Fruit fly (Drosophila melanogaster): ENCODE data around the gene AkhR.

The AkhR gene

DNA sequence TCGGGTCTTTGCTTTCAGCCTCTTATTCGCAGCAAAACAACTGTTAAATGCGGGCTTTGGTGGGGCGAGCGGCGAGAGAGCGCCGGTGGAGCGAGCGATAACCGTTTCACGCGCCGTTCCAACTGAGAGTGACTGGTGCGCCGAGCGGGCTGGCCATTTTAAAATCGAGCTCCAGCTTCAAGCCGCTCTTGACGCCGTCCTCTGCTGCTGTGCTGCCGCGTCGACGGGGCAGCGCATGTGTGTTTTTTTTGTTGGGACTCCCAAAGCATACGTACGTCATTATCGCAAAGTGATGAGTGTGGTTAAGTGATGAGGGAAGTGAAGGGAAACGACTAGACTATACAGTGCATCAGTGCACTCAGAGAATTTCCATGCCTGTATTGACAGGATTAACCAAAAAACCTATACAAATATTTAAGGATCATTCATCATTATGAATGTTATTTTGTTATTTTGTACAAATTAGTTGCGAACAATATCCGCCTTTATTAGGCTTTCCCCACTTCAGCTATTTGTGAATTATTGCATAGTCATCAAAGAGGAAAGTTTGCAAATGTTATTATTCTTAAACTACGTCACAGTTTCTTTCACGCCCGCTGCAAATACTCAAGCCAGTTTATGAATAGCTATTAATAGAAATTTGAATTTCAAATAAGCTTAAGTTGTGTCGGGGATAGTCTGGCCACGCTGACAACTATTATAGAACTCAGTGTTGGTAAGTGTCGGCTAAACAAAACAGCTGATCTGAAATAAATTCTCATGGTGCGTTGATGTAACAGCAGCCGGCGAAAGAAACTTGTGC is 42.6 kb downstream of the AkhR start, which contains the start of gene Spn27A (continued):
- no peak for TF ChIP-seq Poxn (GFP tag; IDR thresholded peaks at IDR 0.05)
- TF ChIP-seq trem (tag; optimal IDR thresholded peaks at IDR 0.05) = peak; percentile 46
- TF ChIP-seq cato (GFP tag; optimal IDR thresholded peaks at IDR 0.05; ENCODE audit: borderline replicate concordance) = no peak
- TF ChIP-seq CG14050 (GFP tag; IDR thresholded peaks at IDR 0.05) = peak; percentile 19; the same call in 2 of the 3 replicates
- peak; percentile 27 for TF ChIP-seq Bdp1 (GFP tag; optimal IDR thresholded peaks at IDR 0.05)
- TF ChIP-seq Atf3 (GFP tag; optimal IDR thresholded peaks at IDR 0.05) = peak; percentile 50
- no peak for TF ChIP-seq danr (GFP tag; IDR thresholded peaks at IDR 0.05)
- no peak for TF ChIP-seq CG31365 (tag; optimal IDR thresholded peaks at IDR 0.05)
- no peak for TF ChIP-seq CG3838 (GFP tag; optimal IDR thresholded peaks at IDR 0.05)
- TF ChIP-seq CG33557 (GFP tag; optimal IDR thresholded peaks at IDR 0.05) = peak; percentile 29
- TF ChIP-seq bab2 (GFP tag; optimal IDR thresholded peaks at IDR 0.05) = peak; percentile 59
- TF ChIP-seq CG15269 (tag; optimal IDR thresholded peaks at IDR 0.05) = peak; percentile 79
- no peak; the same call in 1 of the 2 replicates for TF ChIP-seq wor (GFP tag; IDR thresholded peaks at IDR 0.05)
- 0 out of 2 replicates have a peak, but pooled peaks have one; percentile 8 for TF ChIP-seq ro (GFP tag; IDR thresholded peaks at IDR 0.05)
- no peak for TF ChIP-seq ham (GFP tag; IDR thresholded peaks at IDR 0.05)
- peak; percentile 59 for TF ChIP-seq Abd-B (GFP tag; optimal IDR thresholded peaks at IDR 0.05)
- TF ChIP-seq CG16863 (GFP tag; optimal IDR thresholded peaks at IDR 0.05) = peak; percentile 52
- no peak for TF ChIP-seq GATAe (GFP tag; conservative IDR thresholded peaks at IDR 0.05)
- TF ChIP-seq CG30403 (GFP tag; optimal IDR thresholded peaks at IDR 0.05) = peak; percentile 66
- peak; percentile 41 for TF ChIP-seq CG3847 (GFP tag; IDR thresholded peaks at IDR 0.05)
- TF ChIP-seq Mrtf (GFP tag; IDR thresholded peaks at IDR 0.05) = peak; percentile 24; the same call in 1 of the 3 replicates
- peak; percentile 54 for TF ChIP-seq Dad (GFP tag; optimal IDR thresholded peaks at IDR 0.05)
- no peak for TF ChIP-seq CG15073 (GFP tag; optimal IDR thresholded peaks at IDR 0.05)
- TF ChIP-seq kni (GFP tag; optimal IDR thresholded peaks at IDR 0.05) = no peak
- peak; percentile 52 for TF ChIP-seq CG12299 (tag; optimal IDR thresholded peaks at IDR 0.05)
- peak; percentile 54 for TF ChIP-seq CG1233 (GFP tag; optimal IDR thresholded peaks at IDR 0.05)
- peak; percentile 82 for TF ChIP-seq E2f2 (GFP tag; IDR thresholded peaks at IDR 0.05)
- TF ChIP-seq Mad (GFP tag; optimal IDR thresholded peaks at IDR 0.05) = no peak
- TF ChIP-seq Sox102F (GFP tag; optimal IDR thresholded peaks at IDR 0.05) = no peak
- no peak for TF ChIP-seq nerfin-2 (GFP tag; IDR thresholded peaks at IDR 0.05; ENCODE audit: partially characterized antibody)
- peak; percentile 59 for TF ChIP-seq gsb-n (tag; optimal IDR thresholded peaks at IDR 0.05)
- no peak for TF ChIP-seq ttk (GFP tag; IDR thresholded peaks at IDR 0.05)
- TF ChIP-seq NC2β (GFP tag; optimal IDR thresholded peaks at IDR 0.05) = peak; percentile 46
- no peak for TF ChIP-seq H2.0 (GFP tag; IDR thresholded peaks at IDR 0.05)
- TF ChIP-seq Sox100B (GFP tag; optimal IDR thresholded peaks at IDR 0.05) = peak; percentile 59
- TF ChIP-seq shn (GFP tag; optimal IDR thresholded peaks at IDR 0.05) = no peak
- TF ChIP-seq bigmax (GFP tag; optimal IDR thresholded peaks at IDR 0.05) = peak; percentile 34
- TF ChIP-seq CG16815 (GFP tag; optimal IDR thresholded peaks at IDR 0.05) = no peak
- TF ChIP-seq CG18599 (GFP tag; optimal IDR thresholded peaks at IDR 0.05) = no peak
- no peak for TF ChIP-seq CG14965 (GFP tag; optimal IDR thresholded peaks at IDR 0.05; ENCODE audit: borderline replicate concordance)
- TF ChIP-seq CG11723 (GFP tag; optimal IDR thresholded peaks at IDR 0.05) = peak; percentile 35
- TF ChIP-seq jigr1 (GFP tag; IDR thresholded peaks at IDR 0.05) = no peak
- TF ChIP-seq gem (tag; optimal IDR thresholded peaks at IDR 0.05) = peak; percentile 73
- peak; percentile 78 for TF ChIP-seq sqz (GFP tag; optimal IDR thresholded peaks at IDR 0.05)
- peak; percentile 29 for TF ChIP-seq CG34376 (GFP tag; optimal IDR thresholded peaks at IDR 0.05)
- peak; percentile 28; the same call in 1 of the 2 replicates for TF ChIP-seq sim (GFP tag; IDR thresholded peaks at IDR 0.05)
- peak; percentile 9 for TF ChIP-seq cwo (GFP tag; optimal IDR thresholded peaks at IDR 0.05)
- TF ChIP-seq tx (GFP tag; optimal IDR thresholded peaks at IDR 0.05) = peak; percentile 51
- TF ChIP-seq yki (optimal IDR thresholded peaks at IDR 0.05) = no peak
- TF ChIP-seq CG1024 (GFP tag; IDR thresholded peaks at IDR 0.05) = no peak

Measured in whole organism, embryonic.